Worm (Caenorhabditis elegans) whole organism, late embryonic: ENCODE results near the gene sox-2.

Experiments used
- ama-1 ChIP-seq: fragments of 150-350 bp; optimal IDR thresholded peaks from 2 replicates; lab custom pipeline; 2014
- ets-4 ChIP-seq: sonication (generic microtip); optimal IDR thresholded peaks from 2 replicates; lab custom pipeline; 2016; ENCODE audit warnings: missing genetic modification characterization, missing compliant biosample characterization
- fkh-10 ChIP-seq: fragments of 150-350 bp; optimal IDR thresholded peaks from 2 replicates; lab custom pipeline; 2014; ENCODE audit warnings: missing biosample characterization, missing genetic modification reagents, missing genetic modification characterization
- pros-1 ChIP-seq: fragments of 150-350 bp; optimal IDR thresholded peaks from 2 replicates; lab custom pipeline; 2014; ENCODE audit warnings: missing biosample characterization, missing genetic modification reagents, missing genetic modification characterization
- unc-3 ChIP-seq, 2 experiments: fragments of 200-800 bp in 1 of 2; sonication (Bioruptor generic) in 1 of 2; sonication (generic microtip) in 1 of 2; conservative IDR thresholded peaks in 1 of 2; optimal IDR thresholded peaks in 1 of 2; 2 replicates each; pipeline versions ENCODE4 v1.3.6 to Lab custom; 2016 to 2022; ENCODE audit warnings: missing compliant biosample characterization in 2 of 2, missing genetic modification characterization in 2 of 2, missing genetic modification reagents in 1 of 2

- no peak for TF ChIP-seq unc-3 (GFP tag; conservative IDR thresholded peaks at IDR 0.05; lab: Robert Waterston, UW)
- TF ChIP-seq unc-3 (tag; optimal IDR thresholded peaks at IDR 0.05; lab: Kevin White, UChicago) = no peak
- no peak for TF ChIP-seq fkh-10 (GFP tag; lab: Kevin White, UChicago)
- no peak for TF ChIP-seq ama-1 (lab: Kevin White, UChicago)
- no peak for TF ChIP-seq ets-4 (tag; lab: Kevin White, UChicago)
- no peak for TF ChIP-seq pros-1
Observed at ce11 chrX:7480756-7481155, 17.2 kb upstream of the sox-2 start, which contains the start of gene F48E3.9.
